Fruit fly (Drosophila melanogaster) whole organism, prepupa: Measurements from ENCODE around the gene Cyp12a4.

Experiments used
- Blimp-1 ChIP-seq: fragments of 200-800 bp; sonication (Bioruptor generic); optimal IDR thresholded peaks from 3 replicates; lab custom pipeline; 2017; ENCODE audit warnings: missing biosample characterization, missing genetic modification characterization, mild to moderate bottlenecking, moderate library complexity, missing genetic modification reagents
- CG10631 ChIP-seq: fragments of 200-800 bp; sonication (Bioruptor generic); optimal IDR thresholded peaks from 2 replicates; lab custom pipeline; 2016; ENCODE audit warnings: missing biosample characterization, missing genetic modification characterization
- CG10669 ChIP-seq: fragments of 200-800 bp; sonication (Bioruptor generic); optimal IDR thresholded peaks from 3 replicates; lab custom pipeline; 2018; ENCODE audit warnings: missing biosample characterization, mild to moderate bottlenecking, missing genetic modification characterization, moderate library complexity
- CG11294 ChIP-seq: fragments of 200-800 bp; sonication (Bioruptor generic); IDR thresholded peaks from 2 replicates; pipeline ENCODE4 v1.3.6; 2022; ENCODE audit warnings: missing biosample characterization, missing genetic modification characterization
- CG11762 ChIP-seq: fragments of 200-800 bp; sonication (Bioruptor generic); optimal IDR thresholded peaks from 3 replicates; lab custom pipeline; 2016; ENCODE audit warnings: missing biosample characterization, missing genetic modification characterization; ENCODE audit not compliant: insufficient read depth
- CG11902 ChIP-seq: fragments of 200-800 bp; sonication (Bioruptor generic); optimal IDR thresholded peaks from 3 replicates; lab custom pipeline; 2016; ENCODE audit warnings: missing biosample characterization, missing genetic modification characterization
- CG15336 ChIP-seq: fragments of 200-800 bp; sonication (Bioruptor generic); IDR thresholded peaks from 2 replicates; pipeline ENCODE4 v1.3.6; 2022; ENCODE audit warnings: missing biosample characterization, missing genetic modification characterization
- CG1621 ChIP-seq: fragments of 200-800 bp; sonication (Bioruptor generic); optimal IDR thresholded peaks from 3 replicates; lab custom pipeline; 2018; ENCODE audit warnings: missing biosample characterization, mild to moderate bottlenecking, missing genetic modification characterization
- CG16779 ChIP-seq: fragments of 200-800 bp; sonication (Bioruptor generic); optimal IDR thresholded peaks from 3 replicates; lab custom pipeline; 2017; ENCODE audit warnings: missing biosample characterization, mild to moderate bottlenecking, missing genetic modification characterization
- CG3032 ChIP-seq: fragments of 200-800 bp; optimal IDR thresholded peaks from 2 replicates; lab custom pipeline; 2019; ENCODE audit warnings: missing biosample characterization, mild to moderate bottlenecking, missing genetic modification characterization, moderate library complexity
- CG31627 ChIP-seq: fragments of 200-800 bp; sonication (Bioruptor generic); optimal IDR thresholded peaks from 3 replicates; lab custom pipeline; 2016; ENCODE audit warnings: missing biosample characterization, missing genetic modification characterization
- CG32006 ChIP-seq: fragments of 200-800 bp; sonication (Bioruptor generic); optimal IDR thresholded peaks from 3 replicates; lab custom pipeline; 2017; ENCODE audit warnings: missing biosample characterization, mild to moderate bottlenecking, missing genetic modification characterization
- CG34406 ChIP-seq: fragments of 200-800 bp; sonication (Bioruptor generic); optimal IDR thresholded peaks from 3 replicates; lab custom pipeline; 2016; ENCODE audit warnings: missing biosample characterization, missing genetic modification characterization
- CG3919 ChIP-seq: fragments of 200-800 bp; sonication (Bioruptor generic); optimal IDR thresholded peaks from 3 replicates; lab custom pipeline; 2016; ENCODE audit warnings: missing biosample characterization, missing genetic modification characterization
- CG4318 ChIP-seq: fragments of 200-800 bp; sonication (Bioruptor generic); optimal IDR thresholded peaks from 3 replicates; lab custom pipeline; 2017; ENCODE audit warnings: missing biosample characterization, mild to moderate bottlenecking, missing genetic modification characterization
- CG6792 ChIP-seq: fragments of 200-800 bp; sonication (Bioruptor generic); optimal IDR thresholded peaks from 3 replicates; lab custom pipeline; 2016; ENCODE audit warnings: missing biosample characterization, missing genetic modification characterization
- CG6808 ChIP-seq: fragments of 200-800 bp; sonication (Bioruptor generic); optimal IDR thresholded peaks from 3 replicates; lab custom pipeline; 2017; ENCODE audit warnings: missing biosample characterization, missing genetic modification characterization, mild to moderate bottlenecking, moderate library complexity, missing genetic modification reagents
- CG6854 ChIP-seq: fragments of 200-800 bp; sonication (Bioruptor generic); optimal IDR thresholded peaks from 2 replicates; lab custom pipeline; 2017; ENCODE audit warnings: missing biosample characterization, mild to moderate bottlenecking, missing genetic modification characterization
- CG7368 ChIP-seq: fragments of 200-800 bp; sonication (Bioruptor generic); optimal IDR thresholded peaks from 3 replicates; lab custom pipeline; 2016; ENCODE audit warnings: missing biosample characterization, missing genetic modification characterization
- CG8119 ChIP-seq: fragments of 200-800 bp; sonication (Bioruptor generic); IDR thresholded peaks from 3 replicates; pipeline ENCODE4 v1.3.6; 2022; ENCODE audit warnings: missing biosample characterization, missing genetic modification characterization
- CG8632 ChIP-seq: fragments of 200-800 bp; sonication (Bioruptor generic); optimal IDR thresholded peaks from 3 replicates; lab custom pipeline; 2016; ENCODE audit warnings: missing biosample characterization, missing genetic modification characterization
- CG9139 ChIP-seq: fragments of 200-800 bp; sonication (Bioruptor generic); optimal IDR thresholded peaks from 3 replicates; lab custom pipeline; 2017; ENCODE audit warnings: missing biosample characterization, mild to moderate bottlenecking, missing genetic modification characterization
- Eip75B ChIP-seq: fragments of 200-800 bp; sonication (Bioruptor generic); optimal IDR thresholded peaks from 3 replicates; lab custom pipeline; 2016; ENCODE audit warnings: missing biosample characterization, missing genetic modification characterization
- Ets21C ChIP-seq: fragments of 200-800 bp; sonication (Bioruptor generic); optimal IDR thresholded peaks from 3 replicates; lab custom pipeline; 2016; ENCODE audit warnings: missing biosample characterization, missing genetic modification characterization
- Ets96B ChIP-seq: fragments of 200-800 bp; optimal IDR thresholded peaks from 2 replicates; lab custom pipeline; 2019; ENCODE audit warnings: missing biosample characterization, mild to moderate bottlenecking, missing genetic modification characterization, moderate library complexity
- Gug ChIP-seq: fragments of 200-800 bp; sonication (Bioruptor generic); IDR thresholded peaks from 2 replicates; pipeline ENCODE4 v1.3.6; 2022; ENCODE audit warnings: missing biosample characterization, missing genetic modification characterization
- Hr38 ChIP-seq: sonication (Bioruptor generic); optimal IDR thresholded peaks from 2 replicates; lab custom pipeline; 2016; ENCODE audit warnings: missing biosample characterization, missing genetic modification characterization
- Hr39 ChIP-seq: fragments of 200-800 bp; sonication (Bioruptor generic); optimal IDR thresholded peaks from 2 replicates; lab custom pipeline; 2016; ENCODE audit warnings: missing biosample characterization, missing genetic modification characterization
- Hr4 ChIP-seq: fragments of 200-800 bp; sonication (Bioruptor generic); optimal IDR thresholded peaks from 3 replicates; lab custom pipeline; 2016; ENCODE audit warnings: missing biosample characterization, missing genetic modification characterization
- Lpt ChIP-seq: fragments of 200-800 bp; sonication (Bioruptor generic); optimal IDR thresholded peaks from 3 replicates; lab custom pipeline; 2016; ENCODE audit warnings: missing biosample characterization, missing genetic modification characterization
- Met ChIP-seq: fragments of 200-800 bp; sonication (Bioruptor generic); optimal IDR thresholded peaks from 3 replicates; lab custom pipeline; 2016; ENCODE audit warnings: missing biosample characterization, missing genetic modification characterization
- OdsH ChIP-seq: fragments of 200-800 bp; sonication (Bioruptor generic); optimal IDR thresholded peaks from 3 replicates; lab custom pipeline; 2016; ENCODE audit warnings: missing biosample characterization, missing genetic modification characterization
- Sox102F ChIP-seq: fragments of 200-800 bp; sonication (Bioruptor generic); optimal IDR thresholded peaks from 2 replicates; lab custom pipeline; 2016; ENCODE audit warnings: missing biosample characterization, mild to moderate bottlenecking, missing genetic modification characterization
- Sox14 ChIP-seq: fragments of 200-800 bp; sonication (Bioruptor generic); optimal IDR thresholded peaks from 3 replicates; lab custom pipeline; 2016; ENCODE audit warnings: missing biosample characterization, missing genetic modification characterization
- acj6 ChIP-seq: fragments of 200-800 bp; sonication (Bioruptor generic); optimal IDR thresholded peaks from 3 replicates; lab custom pipeline; 2016; ENCODE audit warnings: missing biosample characterization, missing genetic modification characterization
- cyc ChIP-seq: fragments of 200-800 bp; sonication (Bioruptor generic); optimal IDR thresholded peaks from 3 replicates; lab custom pipeline; 2016; ENCODE audit warnings: missing biosample characterization, missing genetic modification characterization
- dsx ChIP-seq: fragments of 200-800 bp; optimal IDR thresholded peaks from 3 replicates; lab custom pipeline; 2019; ENCODE audit warnings: missing biosample characterization, mild to moderate bottlenecking, missing genetic modification characterization, moderate library complexity; ENCODE audit not compliant: poor library complexity, severe bottlenecking
- eg ChIP-seq: fragments of 200-800 bp; sonication (Bioruptor generic); IDR thresholded peaks from 3 replicates; pipeline ENCODE4 v1.3.6; 2022; ENCODE audit warnings: missing biosample characterization, missing genetic modification characterization
- esn ChIP-seq: fragments of 200-800 bp; sonication (Bioruptor generic); optimal IDR thresholded peaks from 2 replicates; lab custom pipeline; 2016; ENCODE audit warnings: missing biosample characterization, mild to moderate bottlenecking, missing genetic modification characterization, moderate library complexity
- fd59A ChIP-seq: fragments of 200-800 bp; sonication (Bioruptor generic); optimal IDR thresholded peaks from 2 replicates; lab custom pipeline; 2017; ENCODE audit warnings: missing biosample characterization, mild to moderate bottlenecking, missing genetic modification characterization, missing genetic modification reagents
- fd85E ChIP-seq: fragments of 200-800 bp; sonication (Bioruptor generic); optimal IDR thresholded peaks from 3 replicates; lab custom pipeline; 2016; ENCODE audit warnings: missing biosample characterization, missing genetic modification characterization
- lz ChIP-seq: fragments of 200-800 bp; sonication (Bioruptor generic); optimal IDR thresholded peaks from 3 replicates; lab custom pipeline; 2016; ENCODE audit warnings: missing biosample characterization, missing genetic modification characterization
- net ChIP-seq: fragments of 200-800 bp; sonication (Bioruptor generic); optimal IDR thresholded peaks from 3 replicates; lab custom pipeline; 2016; ENCODE audit warnings: missing biosample characterization, missing genetic modification characterization
- pdm3 ChIP-seq: fragments of 200-800 bp; sonication (Bioruptor generic); optimal IDR thresholded peaks from 3 replicates; lab custom pipeline; 2016; ENCODE audit warnings: missing biosample characterization, missing genetic modification characterization
- salr ChIP-seq, 2 experiments: fragments of 200-800 bp; sonication (Bioruptor generic); optimal IDR thresholded peaks; 3 replicates each; lab custom pipeline; 2016 to 2018; ENCODE audit warnings: missing biosample characterization in 2 of 2, missing genetic modification characterization in 2 of 2, mild to moderate bottlenecking in 1 of 2
- spab ChIP-seq: fragments of 200-800 bp; sonication (Bioruptor generic); optimal IDR thresholded peaks from 2 replicates; lab custom pipeline; 2017; ENCODE audit warnings: missing biosample characterization, mild to moderate bottlenecking, missing genetic modification characterization, missing genetic modification reagents
- ss ChIP-seq, 2 experiments: fragments of 200-800 bp; sonication (Bioruptor generic); optimal IDR thresholded peaks; 2 replicates in 1 of 2; 3 replicates in 1 of 2; lab custom pipeline; 2017 to 2018; ENCODE audit warnings: mild to moderate bottlenecking in 2 of 2, missing biosample characterization in 2 of 2, missing genetic modification characterization in 2 of 2, moderate library complexity in 1 of 2
- svp ChIP-seq: fragments of 200-800 bp; sonication (Bioruptor generic); peaks from one replicate; lab custom pipeline; 2016; ENCODE audit warnings: missing biosample characterization, missing genetic modification characterization
- topi ChIP-seq: fragments of 200-800 bp; sonication (Bioruptor generic); optimal IDR thresholded peaks from 3 replicates; lab custom pipeline; 2016; ENCODE audit warnings: missing biosample characterization, missing genetic modification characterization
- vri ChIP-seq: fragments of 200-800 bp; sonication (Bioruptor generic); optimal IDR thresholded peaks from 3 replicates; lab custom pipeline; 2016; ENCODE audit warnings: missing biosample characterization, mild to moderate bottlenecking, missing genetic modification characterization

Cyp12a4 gene

dm6 chr3R:19104123-19104522 lies 30.8 kb upstream of the Cyp12a4 start (continued):
- TF ChIP-seq CG3032 (tag; lab: Kevin White, UChicago) = peak; percentile 6
- TF ChIP-seq CG31627 (GFP tag; lab: Kevin White, UChicago) = peak; percentile 46
- no peak for TF ChIP-seq CG6808
- TF ChIP-seq CG16779 = peak; percentile 23
- peak; percentile 52 for TF ChIP-seq Eip75B
- peak; percentile 87 for TF ChIP-seq CG8119 (GFP tag; lab: Robert Waterston, UW)
- peak; percentile 22 for TF ChIP-seq Lpt
- peak; percentile 10 for TF ChIP-seq Ets21C (GFP tag; lab: Kevin White, UChicago)
- peak; percentile 81 for TF ChIP-seq eg (GFP tag; lab: Robert Waterston, UW)
- no peak for TF ChIP-seq vri
- TF ChIP-seq CG11902 = no peak
- TF ChIP-seq acj6 (GFP tag; lab: Kevin White, UChicago) = peak; percentile 57

- TF ChIP-seq CG32006 (GFP tag; lab: Kevin White, UChicago) (peak; percentile 83), Gug (GFP tag; lab: Robert Waterston, UW) (peak; percentile 81), CG6808 (peak; percentile 84), ss (GFP tag; optimal IDR thresholded peaks at IDR 0.05; lab: Kevin White, UChicago) (peak; percentile 49 to 77), Hr39 (peak; percentile 53), vri (no peak), CG6854 (GFP tag; lab: Kevin White, UChicago) (no peak), CG15336 (GFP tag; lab: Robert Waterston, UW) (peak; percentile 86), CG11294 (GFP tag; lab: Robert Waterston, UW) (peak; percentile 72), Hr4 (peak; percentile 85), acj6 (GFP tag; lab: Kevin White, UChicago) (peak; percentile 76), CG8632 (GFP tag; lab: Kevin White, UChicago) (peak; percentile 62), topi (GFP tag; lab: Kevin White, UChicago) (peak; percentile 58), fd85E (GFP tag; lab: Kevin White, UChicago) (no peak), CG7368 (peak; percentile 64), Sox102F (peak; percentile 61), esn (GFP tag; lab: Kevin White, UChicago) (peak; percentile 74), Ets96B (tag; lab: Kevin White, UChicago) (peak; percentile 80), Blimp-1 (GFP tag; lab: Kevin White, UChicago) (no peak), lz (GFP tag; lab: Kevin White, UChicago) (peak; percentile 63), CG34406 (GFP tag; lab: Kevin White, UChicago) (peak; percentile 70), cyc (GFP tag; lab: Kevin White, UChicago) (peak; percentile 58), pdm3 (GFP tag; lab: Kevin White, UChicago) (peak; percentile 77), CG4318 (GFP tag; lab: Kevin White, UChicago) (peak; percentile 54), svp (peak; percentile 70), fd59A (GFP tag; lab: Kevin White, UChicago) (peak; percentile 64), CG6792 (peak; percentile 60), Met (GFP tag; lab: Kevin White, UChicago) (peak; percentile 68), net (GFP tag; lab: Kevin White, UChicago) (peak; percentile 71), Eip75B (peak; percentile 78), CG10631 (GFP tag; lab: Kevin White, UChicago) (peak; percentile 79), Hr38 (GFP tag; lab: Kevin White, UChicago) (no peak), CG11902 (peak; percentile 18), CG10669 (GFP tag; lab: Kevin White, UChicago) (peak; percentile 80), Sox14 (GFP tag; lab: Kevin White, UChicago) (peak; percentile 82), Ets21C (GFP tag; lab: Kevin White, UChicago) (peak; percentile 30), CG1621 (tag; lab: Kevin White, UChicago) (peak; percentile 79), CG11762 (GFP tag; lab: Kevin White, UChicago) (peak; percentile 68), dsx (GFP tag; lab: Kevin White, UChicago) (peak; percentile 57), salr (GFP tag; optimal IDR thresholded peaks at IDR 0.05; lab: Kevin White, UChicago) (peak; percentile 48 to 77), OdsH (GFP tag; lab: Kevin White, UChicago) (peak; percentile 79), CG3919 (GFP tag; lab: Kevin White, UChicago) (peak; percentile 66), spab (GFP tag; lab: Kevin White, UChicago) (peak; percentile 71), CG9139 (GFP tag; lab: Kevin White, UChicago) (peak; percentile 0)
Observed at dm6 chr3R:19105821-19106220, 29.1 kb upstream of the Cyp12a4 start.
